Fruit fly (Drosophila melanogaster) whole organism, embryonic: ENCODE results near the gene TMEM216.

Source experiments
- B-H2 ChIP-seq: fragments of 200-800 bp; sonication (Bioruptor generic); optimal IDR thresholded peaks from 2 replicates; lab custom pipeline; 2018; ENCODE audit warnings: missing biosample characterization, mild to moderate bottlenecking, missing genetic modification characterization
- Bteb2 ChIP-seq: fragments of 200-800 bp; sonication (Bioruptor generic); optimal IDR thresholded peaks from 2 replicates; lab custom pipeline; 2016; ENCODE audit warnings: missing biosample characterization, missing genetic modification characterization
- CG10959 ChIP-seq: fragments of 200-800 bp; sonication (Bioruptor generic); IDR thresholded peaks from 2 replicates; pipeline ENCODE4 v1.3.6; 2022; ENCODE audit warnings: missing biosample characterization, missing genetic modification characterization
- CG11456 ChIP-seq: fragments of 200-800 bp; sonication (Bioruptor generic); IDR thresholded peaks from 3 replicates; pipeline ENCODE4 v1.3.6; 2022; ENCODE audit warnings: missing biosample characterization, missing genetic modification characterization
- CG14441 ChIP-seq: fragments of 200-800 bp; sonication (Bioruptor generic); IDR thresholded peaks from 2 replicates; pipeline ENCODE4 v1.3.6; 2022; ENCODE audit warnings: missing biosample characterization, missing genetic modification characterization
- CG17186 ChIP-seq: fragments of 200-800 bp; sonication (Bioruptor generic); optimal IDR thresholded peaks from 3 replicates; lab custom pipeline; 2017; ENCODE audit warnings: missing biosample characterization, missing genetic modification reagents, missing genetic modification characterization
- CG17568 ChIP-seq: fragments of 200-800 bp; sonication (Bioruptor generic); optimal IDR thresholded peaks from 2 replicates; lab custom pipeline; 2018; ENCODE audit warnings: missing biosample characterization, mild to moderate bottlenecking, missing genetic modification characterization, moderate library complexity
- CG18262 ChIP-seq: fragments of 200-800 bp; optimal IDR thresholded peaks from 3 replicates; lab custom pipeline; 2019; ENCODE audit warnings: missing biosample characterization, mild to moderate bottlenecking, missing genetic modification characterization, moderate library complexity
- CG1832 ChIP-seq: fragments of 200-800 bp; sonication (Bioruptor generic); optimal IDR thresholded peaks from 2 replicates; lab custom pipeline; 2017; ENCODE audit warnings: missing biosample characterization, mild to moderate bottlenecking, missing genetic modification characterization, inconsistent platforms
- CG18764 ChIP-seq: fragments of 200-800 bp; sonication (Bioruptor generic); optimal IDR thresholded peaks from 3 replicates; lab custom pipeline; 2016; ENCODE audit warnings: missing biosample characterization, missing genetic modification characterization
- CG2116 ChIP-seq: fragments of 200-800 bp; sonication (Bioruptor generic); optimal IDR thresholded peaks from 3 replicates; lab custom pipeline; 2018; ENCODE audit warnings: missing biosample characterization, mild to moderate bottlenecking, missing genetic modification characterization
- CG30403 ChIP-seq: fragments of 200-800 bp; sonication (Bioruptor generic); optimal IDR thresholded peaks from 3 replicates; lab custom pipeline; 2016; ENCODE audit warnings: missing biosample characterization, missing genetic modification characterization
- CG3163 ChIP-seq: fragments of 200-800 bp; sonication (Bioruptor generic); optimal IDR thresholded peaks from 3 replicates; lab custom pipeline; 2016; ENCODE audit warnings: missing biosample characterization, missing genetic modification characterization
- CG4730 ChIP-seq: fragments of 200-800 bp; sonication (Bioruptor generic); IDR thresholded peaks from 2 replicates; pipeline ENCODE4 v1.3.6; 2022; ENCODE audit warnings: missing biosample characterization, missing genetic modification characterization
- CG5245 ChIP-seq: fragments of 200-800 bp; sonication (Bioruptor generic); optimal IDR thresholded peaks from 3 replicates; lab custom pipeline; 2016; ENCODE audit warnings: missing biosample characterization, missing genetic modification characterization
- CG6254 ChIP-seq: fragments of 200-800 bp; sonication (Bioruptor generic); optimal IDR thresholded peaks from 3 replicates; lab custom pipeline; 2017; ENCODE audit warnings: mild to moderate bottlenecking, missing biosample characterization, missing genetic modification reagents, missing genetic modification characterization
- CG6683 ChIP-seq: fragments of 200-800 bp; sonication (Bioruptor generic); optimal IDR thresholded peaks from 2 replicates; lab custom pipeline; 2017; ENCODE audit warnings: missing biosample characterization, mild to moderate bottlenecking, missing genetic modification characterization, missing genetic modification reagents
- CG7928 ChIP-seq: fragments of 200-800 bp; sonication (Bioruptor generic); optimal IDR thresholded peaks from 2 replicates; lab custom pipeline; 2017; ENCODE audit warnings: missing biosample characterization, mild to moderate bottlenecking, missing genetic modification characterization
- D ChIP-seq, 2 experiments: fragments of 200-800 bp in 1 of 2; fragments of >200 bp in 1 of 2; sonication (Bioruptor generic) in 1 of 2; optimal IDR thresholded peaks; 2 replicates in 1 of 2; 3 replicates in 1 of 2; lab custom pipeline; 2017; ENCODE audit warnings: mild to moderate bottlenecking in 1 of 2, missing biosample characterization in 1 of 2, missing genetic modification characterization in 1 of 2, missing genetic modification reagents in 1 of 2
- D19A ChIP-seq: fragments of 200-800 bp; optimal IDR thresholded peaks from 3 replicates; lab custom pipeline; 2019; ENCODE audit warnings: missing biosample characterization, mild to moderate bottlenecking, missing genetic modification characterization, moderate library complexity
- D19B ChIP-seq: fragments of 200-800 bp; sonication (Bioruptor generic); optimal IDR thresholded peaks from 2 replicates; lab custom pipeline; 2017; ENCODE audit warnings: missing biosample characterization, mild to moderate bottlenecking, missing genetic modification characterization
- GATAe ChIP-seq: fragments of 200-800 bp; sonication (Bioruptor generic); conservative IDR thresholded peaks from 2 replicates; pipeline ENCODE4 v1.3.6; 2022; ENCODE audit warnings: missing biosample characterization, missing genetic modification characterization
- H15 ChIP-seq: fragments of 200-800 bp; sonication (Bioruptor generic); IDR thresholded peaks from 3 replicates; pipeline ENCODE4 v1.3.6; 2022; ENCODE audit warnings: missing biosample characterization, missing genetic modification characterization
- Hmx ChIP-seq: fragments of 200-800 bp; sonication (Bioruptor generic); optimal IDR thresholded peaks from 2 replicates; lab custom pipeline; 2016; ENCODE audit warnings: missing biosample characterization, missing genetic modification characterization
- MBD-R2 ChIP-seq: fragments of 200-800 bp; sonication (Bioruptor generic); IDR thresholded peaks from 2 replicates; pipeline ENCODE4 v1.3.6; 2022; ENCODE audit warnings: missing biosample characterization, missing genetic modification characterization
- NFAT ChIP-seq: fragments of 200-800 bp; sonication (Bioruptor generic); IDR thresholded peaks from 2 replicates; pipeline ENCODE4 v1.3.6; 2022; ENCODE audit warnings: missing biosample characterization, missing genetic modification characterization
- Nf-YA ChIP-seq: fragments of 200-800 bp; sonication (Bioruptor generic); IDR thresholded peaks from 2 replicates; pipeline ENCODE4 v1.3.6; 2022; ENCODE audit warnings: missing biosample characterization, missing genetic modification characterization
- Rfx ChIP-seq: fragments of 200-800 bp; sonication (Bioruptor generic); IDR thresholded peaks from 2 replicates; pipeline ENCODE4 v1.3.6; 2022; ENCODE audit warnings: missing biosample characterization, missing genetic modification characterization
- Sox100B ChIP-seq: fragments of 200-800 bp; sonication (Bioruptor generic); optimal IDR thresholded peaks from 3 replicates; lab custom pipeline; 2018; ENCODE audit warnings: missing biosample characterization, mild to moderate bottlenecking, missing genetic modification characterization
- Sox102F ChIP-seq: fragments of 200-800 bp; sonication (Bioruptor generic); optimal IDR thresholded peaks from 2 replicates; lab custom pipeline; 2018; ENCODE audit warnings: missing biosample characterization, mild to moderate bottlenecking, missing genetic modification characterization, moderate library complexity
- Tbp ChIP-seq: fragments of >200 bp; optimal IDR thresholded peaks from 2 replicates; lab custom pipeline; 2018; ENCODE audit warnings: missing biosample characterization, missing genetic modification characterization
- bcd ChIP-seq: fragments of 200-800 bp; sonication (Bioruptor generic); optimal IDR thresholded peaks from 2 replicates; lab custom pipeline; 2017; ENCODE audit warnings: missing biosample characterization, mild to moderate bottlenecking, missing genetic modification characterization
- chn ChIP-seq: fragments of 200-800 bp; sonication (Bioruptor generic); optimal IDR thresholded peaks from 2 replicates; lab custom pipeline; 2016; ENCODE audit warnings: missing biosample characterization, missing genetic modification characterization
- danr ChIP-seq: fragments of 200-800 bp; sonication (Bioruptor generic); IDR thresholded peaks from 2 replicates; pipeline ENCODE4 v1.3.6; 2022; ENCODE audit warnings: missing biosample characterization, missing genetic modification characterization
- ham ChIP-seq: fragments of 200-800 bp; sonication (Bioruptor generic); IDR thresholded peaks from 2 replicates; pipeline ENCODE4 v1.3.6; 2022; ENCODE audit warnings: missing biosample characterization, missing genetic modification characterization
- jigr1 ChIP-seq: fragments of 200-800 bp; sonication (Bioruptor generic); IDR thresholded peaks from 3 replicates; pipeline ENCODE4 v1.3.6; 2022; ENCODE audit warnings: missing biosample characterization, missing genetic modification characterization
- mam ChIP-seq: fragments of 200-800 bp; sonication (Bioruptor generic); optimal IDR thresholded peaks from 3 replicates; lab custom pipeline; 2016; ENCODE audit warnings: missing biosample characterization, missing genetic modification characterization
- nmo ChIP-seq: fragments of 200-800 bp; sonication (Bioruptor generic); optimal IDR thresholded peaks from 2 replicates; lab custom pipeline; 2018; ENCODE audit warnings: missing biosample characterization, mild to moderate bottlenecking, missing genetic modification characterization, moderate library complexity
- psq ChIP-seq: fragments of 200-800 bp; sonication (Bioruptor generic); optimal IDR thresholded peaks from 2 replicates; lab custom pipeline; 2017; ENCODE audit warnings: missing biosample characterization, missing genetic modification characterization
- sens ChIP-seq: fragments of 200-800 bp; sonication (Bioruptor generic); peaks from one replicate; lab custom pipeline; 2016; ENCODE audit warnings: missing biosample characterization, missing genetic modification characterization
- tap ChIP-seq: fragments of 200-800 bp; optimal IDR thresholded peaks from 3 replicates; lab custom pipeline; 2019; ENCODE audit warnings: missing biosample characterization, mild to moderate bottlenecking, missing genetic modification characterization, moderate library complexity

Gene TMEM216

DNA sequence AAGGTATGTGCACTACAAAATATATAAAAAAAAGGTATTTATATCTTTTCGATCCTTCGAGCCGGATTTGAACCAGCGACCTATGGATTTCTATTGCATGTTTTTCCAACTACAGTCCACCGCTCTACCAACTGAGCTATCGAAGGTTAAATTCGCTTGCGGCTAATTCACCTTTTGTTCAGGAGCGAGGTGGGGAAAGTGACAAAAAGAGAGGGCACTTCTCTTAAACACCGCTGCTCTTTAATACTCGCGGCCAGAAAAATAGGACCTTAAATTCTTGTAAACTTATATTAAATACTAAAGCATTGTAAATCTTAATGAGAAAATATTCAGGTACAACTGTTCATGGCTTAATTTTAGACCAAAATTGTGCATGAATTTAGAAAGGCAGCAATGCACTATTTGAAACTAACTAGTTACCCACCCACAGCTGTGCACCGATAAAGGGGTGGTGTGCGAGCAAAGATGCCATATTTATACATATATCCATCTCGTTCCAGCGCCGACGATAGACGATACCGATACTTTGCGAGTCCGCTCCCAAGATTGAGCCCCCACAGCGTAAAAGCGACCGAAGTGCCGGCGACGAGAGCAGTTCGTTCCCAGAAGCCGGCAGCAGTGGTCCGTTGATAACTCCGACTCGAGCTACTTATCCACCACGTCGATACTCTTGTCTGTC lies 46.9 kb upstream of the TMEM216 start (continued):
- TF ChIP-seq CG17568 (GFP tag; lab: Kevin White, UChicago) (peak; percentile 98), bcd (peak; percentile 98), CG30403 (GFP tag; lab: Kevin White, UChicago) (peak; percentile 98), CG14441 (peak; percentile 95), CG7928 (GFP tag; lab: Kevin White, UChicago) (peak; percentile 81), CG10959 (GFP tag; lab: Robert Waterston, UW) (peak; percentile 94), D19B (GFP tag; lab: Kevin White, UChicago) (peak; percentile 91), CG18764 (GFP tag; lab: Kevin White, UChicago) (peak; percentile 94), NFAT (peak; percentile 92), CG5245 (GFP tag; lab: Kevin White, UChicago) (peak; percentile 97), CG6254 (GFP tag; lab: Kevin White, UChicago) (peak; percentile 97), chn (GFP tag; lab: Kevin White, UChicago) (peak; percentile 98), D (optimal IDR thresholded peaks at IDR 0.05; lab: Kevin White, UChicago) (no peak), D (GFP tag; optimal IDR thresholded peaks at IDR 0.05; lab: Kevin White, UChicago) (peak; percentile 97), Sox100B (GFP tag; lab: Kevin White, UChicago) (peak; percentile 95), CG18262 (tag; lab: Kevin White, UChicago) (peak; percentile 99), Bteb2 (GFP tag; lab: Kevin White, UChicago) (peak; percentile 97), mam (peak; percentile 98), ham (GFP tag; lab: Robert Waterston, UW) (peak; percentile 85), Rfx (GFP tag; lab: Robert Waterston, UW) (peak; percentile 97), CG1832 (GFP tag; lab: Kevin White, UChicago) (peak; percentile 72), CG6683 (GFP tag; lab: Kevin White, UChicago) (peak; percentile 97), psq (GFP tag; lab: Kevin White, UChicago) (peak; percentile 88), B-H2 (GFP tag; lab: Kevin White, UChicago) (peak; percentile 97), CG4730 (GFP tag; lab: Robert Waterston, UW) (peak; percentile 89), nmo (GFP tag; lab: Kevin White, UChicago) (peak; percentile 98), H15 (GFP tag; lab: Robert Waterston, UW) (peak; percentile 95), D19A (tag; lab: Kevin White, UChicago) (peak; percentile 96), Sox102F (GFP tag; lab: Kevin White, UChicago) (peak; percentile 97), CG2116 (peak; percentile 91), CG11456 (GFP tag; lab: Robert Waterston, UW) (peak; percentile 94), Nf-YA (peak; percentile 96), danr (peak; percentile 89), CG3163 (peak; percentile 100), GATAe (GFP tag; lab: Robert Waterston, UW) (peak; percentile 84), CG17186 (GFP tag; lab: Kevin White, UChicago) (peak; percentile 93), jigr1 (GFP tag; lab: Robert Waterston, UW) (peak; percentile 80; the same call in 2 of the 3 replicates), sens (GFP tag; lab: Kevin White, UChicago) (peak; percentile 100), MBD-R2 (GFP tag; lab: Robert Waterston, UW) (peak; percentile 92), Tbp (no peak), tap (peak; percentile 98), Hmx (GFP tag; lab: Kevin White, UChicago) (peak; percentile 93)
